Fruit fly (Drosophila melanogaster): Measurements from ENCODE around the gene CG31230.

CG31230 gene

DNA sequence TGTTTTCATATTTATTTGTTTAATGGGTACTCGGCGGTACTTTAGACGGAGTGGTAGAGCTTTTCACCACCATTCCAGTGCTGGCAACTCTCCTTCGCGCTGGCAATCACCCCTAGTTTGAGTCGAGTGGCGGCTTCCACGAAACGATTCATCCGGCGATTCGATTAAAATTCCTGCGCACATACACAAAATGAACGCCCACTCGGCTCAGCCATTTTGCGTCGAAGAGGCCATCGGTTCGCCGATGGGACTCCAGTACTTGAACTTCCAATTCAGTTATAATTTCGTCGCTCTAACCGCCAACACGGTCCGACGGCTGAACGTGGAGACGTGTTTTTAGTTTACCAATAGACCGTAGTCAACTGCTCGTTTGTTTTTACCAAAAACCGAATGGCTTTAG lies 8.9 kb downstream of the CG31230 start, which contains the start of the genes CG46318 and ChT:
Gene CG46318 (plus strand): TSS at position 273 of the 400 bp plus-strand sequence.
Gene ChT (plus strand): TSS at position 273 of the 400 bp plus-strand sequence.
- no peak for TF ChIP-seq CG34367 (tag; optimal IDR thresholded peaks at IDR 0.05)
- TF ChIP-seq rn (GFP tag; IDR thresholded peaks at IDR 0.05), result no peak
- no peak for TF ChIP-seq CG8301 (tag; optimal IDR thresholded peaks at IDR 0.05)
- TF ChIP-seq Snoo (tag; optimal IDR thresholded peaks at IDR 0.05), result no peak
- TF ChIP-seq EcR (GFP tag; optimal IDR thresholded peaks at IDR 0.05), result no peak
- no peak for TF ChIP-seq Pif1A (GFP tag; optimal IDR thresholded peaks at IDR 0.05)
- no peak for TF ChIP-seq CG10348 (GFP tag; IDR thresholded peaks at IDR 0.05)
- TF ChIP-seq CG17806 (tag; optimal IDR thresholded peaks at IDR 0.05), result no peak
- TF ChIP-seq CG8159 (tag; optimal IDR thresholded peaks at IDR 0.05), result no peak
- no peak for TF ChIP-seq Pif1B (GFP tag; optimal IDR thresholded peaks at IDR 0.05)
- no peak for TF ChIP-seq CG14655 (GFP tag; optimal IDR thresholded peaks at IDR 0.05)
- no peak for TF ChIP-seq Ets98B (GFP tag; IDR thresholded peaks at IDR 0.05)
- no peak for TF ChIP-seq CG4496 (GFP tag; IDR thresholded peaks at IDR 0.05)
- TF ChIP-seq D1 (tag; optimal IDR thresholded peaks at IDR 0.05), result no peak
- TF ChIP-seq gl (tag; optimal IDR thresholded peaks at IDR 0.05), result no peak
- TF ChIP-seq CG12605 (GFP tag; IDR thresholded peaks at IDR 0.05), result no peak

dm6 chr3R:18681054-18681453 lies 9.6 kb downstream of the CG31230 start:
- TF ChIP-seq CG9948 (tag; optimal IDR thresholded peaks at IDR 0.05), result no peak
- TF ChIP-seq CG17806 (tag; optimal IDR thresholded peaks at IDR 0.05), result no peak
- no peak for TF ChIP-seq Pif1A (GFP tag; optimal IDR thresholded peaks at IDR 0.05)
- TF ChIP-seq CG4496 (GFP tag; IDR thresholded peaks at IDR 0.05), result no peak
- TF ChIP-seq D1 (tag; optimal IDR thresholded peaks at IDR 0.05), result no peak
- TF ChIP-seq fd96Ca (GFP tag; IDR thresholded peaks at IDR 0.05), result no peak
- TF ChIP-seq CG8159 (tag; optimal IDR thresholded peaks at IDR 0.05), result no peak
- TF ChIP-seq EcR (GFP tag; optimal IDR thresholded peaks at IDR 0.05), result no peak
- TF ChIP-seq Snoo (tag; optimal IDR thresholded peaks at IDR 0.05), result no peak
- no peak for TF ChIP-seq Pif1B (GFP tag; optimal IDR thresholded peaks at IDR 0.05)
- TF ChIP-seq Ets98B (GFP tag; IDR thresholded peaks at IDR 0.05), result no peak
- TF ChIP-seq CG14655 (GFP tag; optimal IDR thresholded peaks at IDR 0.05), result no peak

- no peak for TF ChIP-seq CG17806 (tag; optimal IDR thresholded peaks at IDR 0.05)
- no peak for TF ChIP-seq D1 (tag; optimal IDR thresholded peaks at IDR 0.05)
- no peak for TF ChIP-seq CG15710 (tag; optimal IDR thresholded peaks at IDR 0.05)
- no peak for TF ChIP-seq Snoo (tag; optimal IDR thresholded peaks at IDR 0.05)
- no peak for TF ChIP-seq Pif1A (GFP tag; optimal IDR thresholded peaks at IDR 0.05)
- TF ChIP-seq gl (tag; optimal IDR thresholded peaks at IDR 0.05), result no peak
- TF ChIP-seq rn (GFP tag; IDR thresholded peaks at IDR 0.05), result no peak
- no peak for TF ChIP-seq fd96Ca (GFP tag; IDR thresholded peaks at IDR 0.05)
- TF ChIP-seq CG12605 (GFP tag; IDR thresholded peaks at IDR 0.05), result no peak
- TF ChIP-seq CG32121 (GFP tag; IDR thresholded peaks at IDR 0.05), result no peak
- TF ChIP-seq CG14655 (GFP tag; optimal IDR thresholded peaks at IDR 0.05), result no peak
- TF ChIP-seq CG4496 (GFP tag; IDR thresholded peaks at IDR 0.05), result no peak
- no peak for TF ChIP-seq EcR (GFP tag; optimal IDR thresholded peaks at IDR 0.05)
- no peak for TF ChIP-seq CG34367 (tag; optimal IDR thresholded peaks at IDR 0.05)
- no peak for TF ChIP-seq CG10348 (GFP tag; IDR thresholded peaks at IDR 0.05)
- no peak for TF ChIP-seq Ets98B (GFP tag; IDR thresholded peaks at IDR 0.05)
- TF ChIP-seq CG9948 (tag; optimal IDR thresholded peaks at IDR 0.05), result no peak
- TF ChIP-seq CG8301 (tag; optimal IDR thresholded peaks at IDR 0.05), result no peak
- TF ChIP-seq Pif1B (GFP tag; optimal IDR thresholded peaks at IDR 0.05), result no peak
- no peak for TF ChIP-seq CG13204 (GFP tag; optimal IDR thresholded peaks at IDR 0.05)
These were observed 21.1 kb downstream of the CG31230 start, which contains the start of gene Muc91C for dm6 chr3R:18692619-18693018. Muc91C (minus strand) TSS chr3R:18692719.

- TF ChIP-seq CG8301 (tag; optimal IDR thresholded peaks at IDR 0.05) (no peak), CG13204 (GFP tag; optimal IDR thresholded peaks at IDR 0.05) (no peak), CG4496 (GFP tag; IDR thresholded peaks at IDR 0.05) (no peak), EcR (GFP tag; optimal IDR thresholded peaks at IDR 0.05) (no peak), CG9948 (tag; optimal IDR thresholded peaks at IDR 0.05) (no peak), gl (tag; optimal IDR thresholded peaks at IDR 0.05) (no peak), Pif1A (GFP tag; optimal IDR thresholded peaks at IDR 0.05) (no peak), CG32121 (GFP tag; IDR thresholded peaks at IDR 0.05) (no peak), fd96Ca (GFP tag; IDR thresholded peaks at IDR 0.05) (no peak), CG10348 (GFP tag; IDR thresholded peaks at IDR 0.05) (no peak), Pif1B (GFP tag; optimal IDR thresholded peaks at IDR 0.05) (no peak), Ets98B (GFP tag; IDR thresholded peaks at IDR 0.05) (no peak), CG15710 (tag; optimal IDR thresholded peaks at IDR 0.05) (no peak), rn (GFP tag; IDR thresholded peaks at IDR 0.05) (no peak), D1 (tag; optimal IDR thresholded peaks at IDR 0.05) (no peak), CG8159 (tag; optimal IDR thresholded peaks at IDR 0.05) (no peak), CG12605 (GFP tag; IDR thresholded peaks at IDR 0.05) (no peak), Snoo (tag; optimal IDR thresholded peaks at IDR 0.05) (no peak)
These were observed 22.1 kb downstream of the CG31230 start, which contains the start of gene CG14300 for dm6 chr3R:18693611-18694010. CG14300 (minus strand) TSS chr3R:18693711.

DNA sequence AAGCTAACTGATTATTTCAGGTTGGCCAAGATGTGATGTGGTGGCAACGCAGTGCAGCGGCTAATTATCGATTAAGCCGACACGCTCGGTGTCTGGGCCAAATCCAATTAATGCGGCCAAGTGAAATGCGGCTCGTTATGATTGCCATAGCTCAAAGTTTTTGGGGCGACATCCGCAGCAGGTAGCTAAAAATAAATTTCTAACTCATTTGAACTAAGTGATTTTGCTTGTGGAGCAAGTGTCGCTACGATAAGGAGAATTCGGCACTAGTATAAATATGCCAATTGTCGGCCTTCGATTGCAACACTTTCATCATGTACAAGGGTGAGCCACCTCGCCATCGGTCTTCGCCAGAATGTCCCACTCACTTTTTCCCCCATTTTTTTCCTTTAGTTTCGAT lies 23.5 kb downstream of the CG31230 start, which contains the start of gene CG34282:
Gene CG34282 (plus strand): TSS at position 301 of the 400 bp plus-strand sequence.
- no peak for TF ChIP-seq Ets98B (GFP tag; IDR thresholded peaks at IDR 0.05)
- TF ChIP-seq CG32121 (GFP tag; IDR thresholded peaks at IDR 0.05), result no peak
- no peak for TF ChIP-seq CG15710 (tag; optimal IDR thresholded peaks at IDR 0.05)
- no peak for TF ChIP-seq D1 (tag; optimal IDR thresholded peaks at IDR 0.05)
- no peak for TF ChIP-seq CG12605 (GFP tag; IDR thresholded peaks at IDR 0.05)
- no peak for TF ChIP-seq fd96Ca (GFP tag; IDR thresholded peaks at IDR 0.05)
- no peak for TF ChIP-seq rn (GFP tag; IDR thresholded peaks at IDR 0.05)
